Fruit fly (Drosophila melanogaster) whole organism, wandering third instar larva: Measurements from ENCODE around the gene Sym.

Experiments
- Abd-B ChIP-seq: fragments of >200 bp; optimal IDR thresholded peaks from 2 replicates; lab custom pipeline; 2017; ENCODE audit warnings: missing biosample characterization, missing genetic modification characterization
- CG32264 ChIP-seq: fragments of 200-800 bp; sonication (Bioruptor generic); optimal IDR thresholded peaks from 2 replicates; lab custom pipeline; 2016; ENCODE audit warnings: missing biosample characterization, missing genetic modification characterization
- CG9705 ChIP-seq: fragments of 200-800 bp; sonication (Bioruptor generic); optimal IDR thresholded peaks from 2 replicates; lab custom pipeline; 2018; ENCODE audit warnings: missing biosample characterization, mild to moderate bottlenecking, missing genetic modification characterization
- CrebA ChIP-seq: fragments of 200-800 bp; sonication (Bioruptor generic); optimal IDR thresholded peaks from 2 replicates; lab custom pipeline; 2016; ENCODE audit warnings: missing biosample characterization, mild to moderate bottlenecking, missing genetic modification characterization, borderline replicate concordance
- Dfd ChIP-seq: fragments of >200 bp; optimal IDR thresholded peaks from 2 replicates; lab custom pipeline; 2017; ENCODE audit warnings: missing biosample characterization, missing genetic modification characterization
- Dif ChIP-seq: fragments of 200-275, 200-300 bp; sonication (Bioruptor generic); optimal IDR thresholded peaks from 2 replicates; lab custom pipeline; 2018; ENCODE audit warnings: missing biosample characterization, missing genetic modification characterization; ENCODE audit not compliant: partially characterized antibody
- GATAd ChIP-seq: sonication (Bioruptor generic); optimal IDR thresholded peaks from 2 replicates; lab custom pipeline; 2016; ENCODE audit warnings: missing biosample characterization, missing genetic modification characterization
- HLH106 ChIP-seq: fragments of 200-800 bp; optimal IDR thresholded peaks from 3 replicates; lab custom pipeline; 2019; ENCODE audit warnings: missing biosample characterization, mild to moderate bottlenecking, missing genetic modification characterization, moderate library complexity
- Hnf4 ChIP-seq: fragments of 200-800 bp; sonication (Bioruptor generic); optimal IDR thresholded peaks from 2 replicates; lab custom pipeline; 2016; ENCODE audit warnings: missing biosample characterization, mild to moderate bottlenecking, missing genetic modification characterization
- Hr78 ChIP-seq: fragments of >200 bp; optimal IDR thresholded peaks from 2 replicates; lab custom pipeline; 2017; ENCODE audit warnings: missing biosample characterization, missing genetic modification characterization
- Hr83 ChIP-seq: fragments of 200-300 bp; sonication (Bioruptor generic); optimal IDR thresholded peaks from 2 replicates; lab custom pipeline; 2016; ENCODE audit warnings: missing biosample characterization, mild to moderate bottlenecking, missing genetic modification characterization, moderate library complexity; ENCODE audit not compliant: poor library complexity, severe bottlenecking
- Jra ChIP-seq: sonication (Bioruptor generic); optimal IDR thresholded peaks from 2 replicates; lab custom pipeline; 2016; ENCODE audit warnings: missing biosample characterization, missing genetic modification characterization
- Mio ChIP-seq: sonication (Bioruptor generic); optimal IDR thresholded peaks from 2 replicates; lab custom pipeline; 2016; ENCODE audit warnings: missing biosample characterization, missing genetic modification characterization
- Myc ChIP-seq: fragments of >200 bp; optimal IDR thresholded peaks from 2 replicates; lab custom pipeline; 2017
- N ChIP-seq: fragments of >200 bp; optimal IDR thresholded peaks from 2 replicates; lab custom pipeline; 2018; ENCODE audit warnings: missing biosample characterization, missing external identifiers, missing genetic modification characterization
- OdsH ChIP-seq: fragments of 200-800 bp; sonication (Bioruptor generic); optimal IDR thresholded peaks from 2 replicates; lab custom pipeline; 2016; ENCODE audit warnings: missing biosample characterization, mild to moderate bottlenecking, missing genetic modification characterization
- Rel ChIP-seq, 2 experiments: fragments of 200-800 bp; sonication (Bioruptor generic) in 1 of 2; optimal IDR thresholded peaks; 2 replicates in 1 of 2; 3 replicates in 1 of 2; lab custom pipeline; 2016 to 2019; ENCODE audit warnings: mild to moderate bottlenecking in 2 of 2, missing biosample characterization in 2 of 2, missing genetic modification characterization in 2 of 2, moderate library complexity in 1 of 2
- Sp1 ChIP-seq: fragments of 200-800 bp; sonication (Bioruptor generic); optimal IDR thresholded peaks from 3 replicates; lab custom pipeline; 2019; ENCODE audit warnings: missing biosample characterization, mild to moderate bottlenecking, missing genetic modification characterization, moderate library complexity
- Vsx2 ChIP-seq: fragments of 200-300, 225-300 bp; sonication (Bioruptor generic); optimal IDR thresholded peaks from 2 replicates; lab custom pipeline; 2018; ENCODE audit warnings: missing biosample characterization, missing genetic modification characterization; ENCODE audit not compliant: partially characterized antibody
- br ChIP-seq: fragments of 200-800 bp; sonication (Bioruptor generic); optimal IDR thresholded peaks from 2 replicates; lab custom pipeline; 2016; ENCODE audit warnings: missing biosample characterization, missing genetic modification characterization
- brk ChIP-seq: fragments of 200-800 bp; sonication (Bioruptor generic); optimal IDR thresholded peaks from 2 replicates; lab custom pipeline; 2016; ENCODE audit warnings: missing biosample characterization, mild to moderate bottlenecking, missing genetic modification characterization
- dl ChIP-seq, 2 experiments: fragments of 175-275, 200-275 bp in 1 of 2; fragments of 200-275 bp in 1 of 2; sonication (Bioruptor generic); optimal IDR thresholded peaks; lab custom pipeline; 2018; ENCODE audit warnings: mild to moderate bottlenecking in 2 of 2, missing biosample characterization in 2 of 2, missing genetic modification characterization in 2 of 2, moderate library complexity in 2 of 2; ENCODE audit not compliant: partially characterized antibody in 2 of 2, insufficient read depth in 1 of 2
- dmrt93B ChIP-seq: fragments of 200-800 bp; sonication (Bioruptor generic); optimal IDR thresholded peaks from 2 replicates; lab custom pipeline; 2018; ENCODE audit warnings: missing biosample characterization, mild to moderate bottlenecking, missing genetic modification characterization
- dsf ChIP-seq: sonication (Bioruptor generic); optimal IDR thresholded peaks from 2 replicates; lab custom pipeline; 2016; ENCODE audit warnings: missing biosample characterization, missing genetic modification characterization, borderline replicate concordance
- ey ChIP-seq: fragments of 200-800 bp; sonication (Bioruptor generic); optimal IDR thresholded peaks from 2 replicates; lab custom pipeline; 2016; ENCODE audit warnings: missing biosample characterization, missing genetic modification characterization
- foxo ChIP-seq, 2 experiments: fragments of 200-800 bp; sonication (Bioruptor generic); optimal IDR thresholded peaks; 2 replicates in 1 of 2; 3 replicates in 1 of 2; lab custom pipeline; 2016 to 2017; ENCODE audit warnings: missing biosample characterization in 2 of 2, missing genetic modification characterization in 2 of 2
- fru ChIP-seq: fragments of 200-800 bp; sonication (Bioruptor generic); optimal IDR thresholded peaks from 3 replicates; lab custom pipeline; 2016; ENCODE audit warnings: missing biosample characterization, mild to moderate bottlenecking, missing genetic modification characterization
- h ChIP-seq: fragments of 200-800 bp; sonication (Bioruptor generic); optimal IDR thresholded peaks from 3 replicates; lab custom pipeline; 2016; ENCODE audit warnings: missing biosample characterization, mild to moderate bottlenecking, missing genetic modification characterization
- jim ChIP-seq: fragments of 175-275, 200-325 bp; sonication (Bioruptor generic); optimal IDR thresholded peaks from 2 replicates; lab custom pipeline; 2016; ENCODE audit warnings: missing biosample characterization, mild to moderate bottlenecking, missing genetic modification characterization
- lola ChIP-seq: fragments of >200 bp; optimal IDR thresholded peaks from 2 replicates; lab custom pipeline; 2017; ENCODE audit warnings: missing biosample characterization, missing genetic modification characterization
- pan ChIP-seq: fragments of >200 bp; optimal IDR thresholded peaks from 2 replicates; lab custom pipeline; 2017
- psq ChIP-seq: fragments of 200-800 bp; sonication (Bioruptor generic); optimal IDR thresholded peaks from 3 replicates; lab custom pipeline; 2017; ENCODE audit warnings: missing biosample characterization, mild to moderate bottlenecking, missing genetic modification characterization, moderate library complexity
- rgr ChIP-seq: fragments of 200-800 bp; sonication (Bioruptor generic); optimal IDR thresholded peaks from 3 replicates; lab custom pipeline; 2016; ENCODE audit warnings: missing biosample characterization, mild to moderate bottlenecking, missing genetic modification characterization
- sage ChIP-seq: fragments of 200-800 bp; sonication (Bioruptor generic); optimal IDR thresholded peaks from 2 replicates; lab custom pipeline; 2016; ENCODE audit warnings: missing biosample characterization, mild to moderate bottlenecking, missing genetic modification characterization
- sv ChIP-seq: fragments of 200-800 bp; sonication (Bioruptor generic); optimal IDR thresholded peaks from 3 replicates; lab custom pipeline; 2016; ENCODE audit warnings: missing biosample characterization, missing genetic modification characterization
- tai ChIP-seq: sonication (Bioruptor generic); optimal IDR thresholded peaks from 2 replicates; lab custom pipeline; 2016; ENCODE audit warnings: missing biosample characterization, missing genetic modification characterization
- usp ChIP-seq: fragments of >200 bp; optimal IDR thresholded peaks from 2 replicates; lab custom pipeline; 2017; ENCODE audit warnings: missing biosample characterization, missing genetic modification characterization
- woc ChIP-seq: sonication (Bioruptor generic); optimal IDR thresholded peaks from 2 replicates; lab custom pipeline; 2016; ENCODE audit warnings: missing biosample characterization, mild to moderate bottlenecking, missing genetic modification characterization

The Sym gene

DNA sequence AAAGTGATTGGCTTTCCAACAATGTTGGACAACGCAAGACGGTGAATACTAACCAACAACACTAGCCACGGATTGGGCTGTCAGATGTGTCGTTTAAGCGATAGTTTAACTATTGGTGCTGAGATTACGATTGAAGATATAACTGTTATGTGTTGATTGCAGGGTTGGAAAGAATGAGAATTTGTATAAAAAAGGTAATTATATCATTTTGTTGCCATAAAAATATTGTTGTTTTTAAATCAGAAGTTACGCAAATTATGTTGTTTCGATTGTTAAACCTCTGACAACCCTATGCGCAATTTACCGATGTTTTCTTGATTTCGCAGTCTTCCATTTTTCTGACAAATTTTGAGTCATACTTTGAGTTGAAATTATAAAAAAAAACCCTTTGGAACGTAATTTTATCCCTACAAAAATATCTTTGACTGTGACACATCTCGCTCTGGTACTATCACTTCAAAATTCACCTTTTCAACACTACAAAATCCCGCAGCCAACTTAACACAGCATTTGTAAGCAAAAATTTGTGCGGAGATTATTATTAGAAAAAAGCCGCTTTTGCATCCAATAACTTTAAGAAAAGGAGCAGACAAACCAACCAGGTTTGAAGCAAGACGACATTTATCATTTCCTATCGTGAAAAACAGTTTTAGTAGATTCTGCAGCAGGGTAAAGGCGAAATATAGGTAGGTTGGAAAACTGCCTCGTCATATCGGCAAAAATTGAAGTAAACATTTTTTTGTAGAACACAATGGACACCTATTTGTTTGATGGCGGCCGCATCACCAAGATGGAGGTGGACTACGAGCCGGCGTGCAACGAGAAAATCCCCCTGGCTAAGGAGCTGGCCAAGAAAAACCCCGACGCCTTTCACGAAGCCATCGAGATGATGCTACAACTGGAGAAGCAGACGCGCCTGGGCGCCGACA is 47.0 kb upstream of the Sym start, which contains the start of the genes Hat1 and Rpn5:
Gene Hat1 (minus strand): TSS at position 360 of the 929 bp plus-strand sequence.
Gene Rpn5 (plus strand): TSS at position 469 of the 929 bp plus-strand sequence.
- TF ChIP-seq br (peak; percentile 90), lola (GFP tag; lab: Kevin White, UChicago) (no peak), ey (peak; percentile 89), CG9705 (GFP tag; lab: Kevin White, UChicago) (peak; percentile 57), usp (GFP tag; lab: Kevin White, UChicago) (no peak), OdsH (peak; percentile 86), GATAd (GFP tag; lab: Kevin White, UChicago) (peak; percentile 91), fru (GFP tag; lab: Kevin White, UChicago) (peak; percentile 93), Dif (GFP tag; lab: Kevin White, UChicago) (no peak), sv (GFP tag; lab: Kevin White, UChicago) (peak; percentile 93), woc (GFP tag; lab: Kevin White, UChicago) (peak; percentile 98), jim (no peak), Abd-B (no peak), h (GFP tag; lab: Kevin White, UChicago) (peak; percentile 92), Jra (GFP tag; lab: Kevin White, UChicago) (peak; percentile 96), sage (GFP tag; lab: Kevin White, UChicago) (peak; percentile 42), CrebA (GFP tag; lab: Kevin White, UChicago) (no peak), Rel (GFP tag; optimal IDR thresholded peaks at IDR 0.05; lab: Kevin White, UChicago) (no peak), Rel (tag; optimal IDR thresholded peaks at IDR 0.05; lab: Kevin White, UChicago) (peak; percentile 28), pan (lab: Kevin White, UChicago) (no peak), Myc (lab: Kevin White, UChicago) (peak; percentile 84), Hr78 (GFP tag; lab: Kevin White, UChicago) (no peak), brk (GFP tag; lab: Kevin White, UChicago) (no peak), Sp1 (GFP tag; lab: Kevin White, UChicago) (peak; percentile 79), foxo (GFP tag; optimal IDR thresholded peaks at IDR 0.05; lab: Kevin White, UChicago) (peak; percentile 41 to 92), dsf (GFP tag; lab: Kevin White, UChicago) (peak; percentile 85), tai (GFP tag; lab: Kevin White, UChicago) (no peak), HLH106 (tag; lab: Kevin White, UChicago) (peak; percentile 83), Dfd (GFP tag; lab: Kevin White, UChicago) (no peak), CG32264 (GFP tag; lab: Kevin White, UChicago) (peak; percentile 62), Hnf4 (GFP tag; lab: Kevin White, UChicago) (peak; percentile 91), Mio (GFP tag; lab: Kevin White, UChicago) (peak; percentile 45), dmrt93B (GFP tag; lab: Kevin White, UChicago) (peak; percentile 84), N (no peak), rgr (GFP tag; lab: Kevin White, UChicago) (peak; percentile 92), psq (peak; percentile 86), Hr83 (GFP tag; lab: Kevin White, UChicago) (peak; percentile 96), dl (GFP tag; optimal IDR thresholded peaks at IDR 0.05; lab: Kevin White, UChicago; ENCODE audit: insufficient read depth in 1 of 2, partially characterized antibody in 2 of 2) (no peak), Vsx2 (no peak)

DNA sequence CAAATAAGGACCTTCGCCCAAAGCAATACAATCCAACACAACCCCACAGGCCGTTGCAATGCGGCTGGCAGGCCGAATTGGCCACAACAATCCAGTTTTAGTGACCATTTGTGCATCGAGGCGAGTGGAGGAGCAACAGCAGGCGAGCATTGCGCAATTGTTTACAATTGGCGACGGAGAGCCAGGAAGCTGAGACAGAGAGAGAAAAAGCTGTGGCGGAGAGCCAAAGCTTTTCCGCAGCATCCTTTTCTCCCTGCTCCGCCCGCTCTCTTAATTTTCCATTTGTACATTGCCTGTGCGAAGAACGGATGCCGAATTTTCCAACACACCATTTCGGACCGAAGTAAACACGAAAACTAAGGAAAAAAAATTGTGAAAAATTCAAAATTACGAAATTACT is 39.2 kb upstream of the Sym start, which contains the start of gene kat-60L1:
Gene kat-60L1 (plus strand): TSS at position 301 of the 400 bp plus-strand sequence.
- TF ChIP-seq sv (GFP tag; lab: Kevin White, UChicago) (no peak), jim (no peak), ey (no peak), sage (GFP tag; lab: Kevin White, UChicago) (no peak), dl (GFP tag; optimal IDR thresholded peaks at IDR 0.05; lab: Kevin White, UChicago; ENCODE audit: insufficient read depth in 1 of 2, partially characterized antibody in 2 of 2) (no peak), Vsx2 (no peak), Jra (GFP tag; lab: Kevin White, UChicago) (no peak), brk (GFP tag; lab: Kevin White, UChicago) (no peak), N (no peak), h (GFP tag; lab: Kevin White, UChicago) (no peak), GATAd (GFP tag; lab: Kevin White, UChicago) (no peak), Abd-B (no peak), Hr78 (GFP tag; lab: Kevin White, UChicago) (no peak), OdsH (no peak), pan (lab: Kevin White, UChicago) (no peak), dmrt93B (GFP tag; lab: Kevin White, UChicago) (no peak), Hr83 (GFP tag; lab: Kevin White, UChicago) (no peak)
